Fruit fly (Drosophila melanogaster) whole organism, embryonic: ENCODE results near the gene Sema5c.

Experiments
- Atf6 ChIP-seq: fragments of 200-800 bp; sonication (Bioruptor generic); IDR thresholded peaks from 2 replicates; pipeline ENCODE4 v1.3.6; 2022; ENCODE audit warnings: missing biosample characterization, missing genetic modification characterization
- BEAF-32 ChIP-seq: fragments of 200-800 bp; sonication (Bioruptor generic); optimal IDR thresholded peaks from 3 replicates; lab custom pipeline; 2017; ENCODE audit warnings: missing biosample characterization, missing genetic modification characterization, mild to moderate bottlenecking, moderate library complexity, missing genetic modification reagents
- Bdp1 ChIP-seq: fragments of 200-800 bp; sonication (Bioruptor generic); optimal IDR thresholded peaks from 3 replicates; lab custom pipeline; 2016; ENCODE audit warnings: missing biosample characterization, missing genetic modification characterization
- Blimp-1 ChIP-seq: fragments of 200-800 bp; sonication (Bioruptor generic); optimal IDR thresholded peaks from 3 replicates; lab custom pipeline; 2018; ENCODE audit warnings: missing biosample characterization, missing genetic modification characterization, mild to moderate bottlenecking, moderate library complexity, missing genetic modification reagents
- CG10321 ChIP-seq: fragments of 200-800 bp; sonication (Bioruptor generic); IDR thresholded peaks from 2 replicates; pipeline ENCODE4 v1.3.6; 2022; ENCODE audit warnings: missing biosample characterization, missing genetic modification characterization
- CG10462 ChIP-seq: fragments of 200-800 bp; sonication (Bioruptor generic); optimal IDR thresholded peaks from 2 replicates; lab custom pipeline; 2016; ENCODE audit warnings: missing biosample characterization, missing genetic modification characterization
- CG11504 ChIP-seq: fragments of 200-800 bp; sonication (Bioruptor generic); optimal IDR thresholded peaks from 3 replicates; lab custom pipeline; 2019; ENCODE audit warnings: missing biosample characterization, mild to moderate bottlenecking, missing genetic modification characterization, moderate library complexity
- CG11723 ChIP-seq: fragments of 200-800 bp; sonication (Bioruptor generic); optimal IDR thresholded peaks from 2 replicates; lab custom pipeline; 2017; ENCODE audit warnings: missing biosample characterization, mild to moderate bottlenecking, missing genetic modification characterization
- CG12155 ChIP-seq: fragments of 200-800 bp; sonication (Bioruptor generic); optimal IDR thresholded peaks from 3 replicates; lab custom pipeline; 2016; ENCODE audit warnings: missing biosample characterization, missing genetic modification characterization
- CG12299 ChIP-seq: fragments of 200-800 bp; sonication (Bioruptor generic); optimal IDR thresholded peaks from 2 replicates; lab custom pipeline; 2018; ENCODE audit warnings: missing biosample characterization, mild to moderate bottlenecking, missing genetic modification characterization
- CG13424 ChIP-seq: fragments of 200-800 bp; sonication (Bioruptor generic); optimal IDR thresholded peaks from 2 replicates; lab custom pipeline; 2019; ENCODE audit warnings: missing biosample characterization, mild to moderate bottlenecking, missing genetic modification characterization, moderate library complexity
- CG15269 ChIP-seq: fragments of 200-800 bp; sonication (Bioruptor generic); optimal IDR thresholded peaks from 2 replicates; lab custom pipeline; 2018; ENCODE audit warnings: missing biosample characterization, mild to moderate bottlenecking, missing genetic modification characterization, moderate library complexity
- CG17612 ChIP-seq: fragments of 200-800 bp; sonication (Bioruptor generic); IDR thresholded peaks from 2 replicates; pipeline ENCODE4 v1.3.6; 2022; ENCODE audit warnings: missing biosample characterization, missing genetic modification characterization
- CG17802 ChIP-seq: fragments of 200-800 bp; sonication (Bioruptor generic); optimal IDR thresholded peaks from 2 replicates; lab custom pipeline; 2018; ENCODE audit warnings: missing biosample characterization, mild to moderate bottlenecking, missing genetic modification characterization, moderate library complexity
- CG17912 ChIP-seq: fragments of 200-800 bp; sonication (Bioruptor generic); optimal IDR thresholded peaks from 2 replicates; lab custom pipeline; 2018; ENCODE audit warnings: missing biosample characterization, mild to moderate bottlenecking, missing genetic modification characterization
- CG18599 ChIP-seq: fragments of 200-800 bp; sonication (Bioruptor generic); optimal IDR thresholded peaks from 3 replicates; lab custom pipeline; 2017; ENCODE audit warnings: missing biosample characterization, missing genetic modification characterization, mild to moderate bottlenecking, moderate library complexity, missing genetic modification reagents
- CG3726 ChIP-seq: fragments of 200-800 bp; sonication (Bioruptor generic); IDR thresholded peaks from 3 replicates; pipeline ENCODE4, ENCODE4 v1.3.6; 2022; ENCODE audit warnings: missing biosample characterization, missing genetic modification characterization
- CG4617 ChIP-seq: fragments of 200-800 bp; sonication (Bioruptor generic); optimal IDR thresholded peaks from 3 replicates; lab custom pipeline; 2016; ENCODE audit warnings: missing biosample characterization, missing genetic modification characterization, borderline replicate concordance
- CG6654 ChIP-seq: fragments of 200-800 bp; sonication (Bioruptor generic); optimal IDR thresholded peaks from 2 replicates; lab custom pipeline; 2017; ENCODE audit warnings: missing biosample characterization, mild to moderate bottlenecking, missing genetic modification characterization
- CG6854 ChIP-seq: fragments of 200-800 bp; sonication (Bioruptor generic); optimal IDR thresholded peaks from 3 replicates; lab custom pipeline; 2017; ENCODE audit warnings: missing biosample characterization, mild to moderate bottlenecking, missing genetic modification characterization
- CG9437 ChIP-seq: fragments of 200-800 bp; sonication (Bioruptor generic); optimal IDR thresholded peaks from 2 replicates; lab custom pipeline; 2018; ENCODE audit warnings: missing biosample characterization, mild to moderate bottlenecking, missing genetic modification characterization
- CTCF ChIP-seq: fragments of 200-800 bp; sonication (Bioruptor generic); optimal IDR thresholded peaks from 2 replicates; lab custom pipeline; 2017; ENCODE audit warnings: missing biosample characterization, mild to moderate bottlenecking, missing genetic modification characterization, moderate library complexity
- Camta ChIP-seq: fragments of 200-800 bp; sonication (Bioruptor generic); optimal IDR thresholded peaks from 2 replicates; lab custom pipeline; 2016; ENCODE audit warnings: missing biosample characterization, missing genetic modification characterization
- Dip3 ChIP-seq: fragments of 200-800 bp; sonication (Bioruptor generic); optimal IDR thresholded peaks from 3 replicates; lab custom pipeline; 2016; ENCODE audit warnings: missing biosample characterization, missing genetic modification characterization
- Gug ChIP-seq: fragments of 200-800 bp; sonication (Bioruptor generic); IDR thresholded peaks from 4 replicates; pipeline ENCODE4 v1.3.6; 2022; ENCODE audit warnings: missing biosample characterization, missing genetic modification characterization
- HmgZ ChIP-seq: fragments of 200-800 bp; sonication (Bioruptor generic); optimal IDR thresholded peaks from 2 replicates; lab custom pipeline; 2018; ENCODE audit warnings: missing biosample characterization, mild to moderate bottlenecking, missing genetic modification characterization
- Hr78 ChIP-seq, 2 experiments: fragments of 200-800 bp in 1 of 2; fragments of >200 bp in 1 of 2; sonication (Bioruptor generic) in 1 of 2; optimal IDR thresholded peaks; 2 replicates each; lab custom pipeline; 2017 to 2019; ENCODE audit warnings: missing biosample characterization in 2 of 2, missing genetic modification characterization in 2 of 2, mild to moderate bottlenecking in 1 of 2, moderate library complexity in 1 of 2
- Lim3 ChIP-seq: fragments of 200-800 bp; sonication (Bioruptor generic); IDR thresholded peaks from 2 replicates; pipeline ENCODE4 v1.3.6; 2022; ENCODE audit warnings: missing biosample characterization, missing genetic modification characterization
- Mad ChIP-seq: fragments of 200-800 bp; sonication (Bioruptor generic); optimal IDR thresholded peaks from 2 replicates; lab custom pipeline; 2016; ENCODE audit warnings: missing biosample characterization, missing genetic modification characterization
- Meics ChIP-seq: fragments of 200-800 bp; sonication (Bioruptor generic); optimal IDR thresholded peaks from 2 replicates; lab custom pipeline; 2017; ENCODE audit warnings: missing biosample characterization, mild to moderate bottlenecking, missing genetic modification characterization
- Nf-YC ChIP-seq: fragments of 200-800 bp; optimal IDR thresholded peaks from 3 replicates; lab custom pipeline; 2019; ENCODE audit warnings: missing biosample characterization, mild to moderate bottlenecking, missing genetic modification characterization, moderate library complexity
- Rx ChIP-seq: fragments of 200-800 bp; sonication (Bioruptor generic); IDR thresholded peaks from 2 replicates; pipeline ENCODE4 v1.3.6; 2022; ENCODE audit warnings: missing biosample characterization, missing genetic modification characterization
- Taf1 ChIP-seq: fragments of 200-800 bp; sonication (Bioruptor generic); IDR thresholded peaks from 2 replicates; pipeline ENCODE4 v1.3.6; 2022; ENCODE audit warnings: missing biosample characterization, missing genetic modification characterization
- Tbp ChIP-seq: fragments of >200 bp; optimal IDR thresholded peaks from 2 replicates; lab custom pipeline; 2018; ENCODE audit warnings: missing biosample characterization, missing genetic modification characterization
- Trl ChIP-seq, 3 experiments: fragments of >200 bp in 2 of 3; fragments of 200-800 bp in 1 of 3; sonication (Bioruptor generic) in 1 of 3; optimal IDR thresholded peaks; 2 replicates in 1 of 3; 3 replicates in 2 of 3; lab custom pipeline; 2016 to 2017; ENCODE audit warnings: missing biosample characterization in 1 of 3, missing genetic modification characterization in 1 of 3
- Usf ChIP-seq: fragments of 200-800 bp; sonication (Bioruptor generic); optimal IDR thresholded peaks from 2 replicates; lab custom pipeline; 2017; ENCODE audit warnings: missing genotype, missing biosample characterization, missing genetic modification characterization
- amos ChIP-seq: fragments of 200-800 bp; sonication (Bioruptor generic); IDR thresholded peaks from 2 replicates; pipeline ENCODE4 v1.3.6; 2022; ENCODE audit warnings: missing biosample characterization, missing genetic modification characterization; ENCODE audit not compliant: partially characterized antibody
- bcd ChIP-seq: fragments of 200-800 bp; sonication (Bioruptor generic); optimal IDR thresholded peaks from 2 replicates; lab custom pipeline; 2017; ENCODE audit warnings: missing biosample characterization, mild to moderate bottlenecking, missing genetic modification characterization
- cg ChIP-seq: fragments of 200-800 bp; sonication (Bioruptor generic); optimal IDR thresholded peaks from 3 replicates; lab custom pipeline; 2019; ENCODE audit warnings: missing biosample characterization, mild to moderate bottlenecking, missing genetic modification characterization, moderate library complexity
- dm ChIP-seq: fragments of 200-800 bp; sonication (Bioruptor generic); optimal IDR thresholded peaks from 3 replicates; lab custom pipeline; 2016; ENCODE audit warnings: missing biosample characterization, missing genetic modification characterization
- dmrt11E ChIP-seq: fragments of 200-800 bp; sonication (Bioruptor generic); optimal IDR thresholded peaks from 3 replicates; lab custom pipeline; 2018; ENCODE audit warnings: missing biosample characterization, mild to moderate bottlenecking, missing genetic modification characterization, moderate library complexity
- dysf ChIP-seq: fragments of 200-800 bp; sonication (Bioruptor generic); IDR thresholded peaks from 3 replicates; pipeline ENCODE4 v1.3.6; 2022; ENCODE audit warnings: missing biosample characterization, missing genetic modification characterization
- fd64A ChIP-seq: fragments of 200-800 bp; sonication (Bioruptor generic); optimal IDR thresholded peaks from 3 replicates; lab custom pipeline; 2018; ENCODE audit warnings: missing biosample characterization, mild to moderate bottlenecking, missing genetic modification characterization
- gsb-n ChIP-seq: fragments of 200-800 bp; sonication (Bioruptor generic); optimal IDR thresholded peaks from 3 replicates; lab custom pipeline; 2018; ENCODE audit warnings: missing biosample characterization, mild to moderate bottlenecking, missing genetic modification characterization
- insv ChIP-seq, 2 experiments: fragments of 200-800 bp; sonication (Bioruptor generic); optimal IDR thresholded peaks; 3 replicates each; lab custom pipeline; 2016 to 2018; ENCODE audit warnings: missing biosample characterization in 2 of 2, missing genetic modification characterization in 2 of 2
- jigr1 ChIP-seq: fragments of 200-800 bp; sonication (Bioruptor generic); IDR thresholded peaks from 3 replicates; pipeline ENCODE4 v1.3.6; 2022; ENCODE audit warnings: missing biosample characterization, missing genetic modification characterization
- jumu ChIP-seq: fragments of 200-800 bp; sonication (Bioruptor generic); optimal IDR thresholded peaks from 3 replicates; lab custom pipeline; 2016; ENCODE audit warnings: missing biosample characterization, missing genetic modification characterization
- lilli ChIP-seq: fragments of 200-800 bp; sonication (Bioruptor generic); optimal IDR thresholded peaks from 3 replicates; lab custom pipeline; 2016; ENCODE audit warnings: missing biosample characterization, missing genetic modification characterization
- slou ChIP-seq: fragments of 200-800 bp; sonication (Bioruptor generic); optimal IDR thresholded peaks from 3 replicates; lab custom pipeline; 2016; ENCODE audit warnings: missing biosample characterization, missing genetic modification characterization
- tx ChIP-seq: fragments of 200-800 bp; sonication (Bioruptor generic); optimal IDR thresholded peaks from 2 replicates; lab custom pipeline; 2016; ENCODE audit warnings: missing biosample characterization, missing genetic modification characterization
- yki ChIP-seq: fragments of >200 bp; optimal IDR thresholded peaks from 3 replicates; lab custom pipeline; 2018
- zfh1 ChIP-seq: fragments of 200-800 bp; sonication (Bioruptor generic); IDR thresholded peaks from 3 replicates; pipeline ENCODE4 v1.3.6; 2022; ENCODE audit warnings: missing biosample characterization, missing genetic modification characterization

Gene Sema5c

dm6 chr3L:12083861-12084260 is 2.2 kb upstream of the Sema5c start (continued):
- TF ChIP-seq Usf (GFP tag; lab: Kevin White, UChicago): no peak
- TF ChIP-seq amos (GFP tag; lab: Robert Waterston, UW): no peak
- no peak for TF ChIP-seq Dip3 (GFP tag; lab: Kevin White, UChicago)
- TF ChIP-seq CG6854 (GFP tag; lab: Kevin White, UChicago): peak; percentile 66
- TF ChIP-seq CG11504 (tag; lab: Kevin White, UChicago): peak; percentile 49
- no peak for TF ChIP-seq CG4617 (GFP tag; lab: Kevin White, UChicago)
- no peak for TF ChIP-seq CG12155 (GFP tag; lab: Kevin White, UChicago)
- peak in 1 of 2 experiments; percentile 8 for TF ChIP-seq insv (GFP tag; optimal IDR thresholded peaks at IDR 0.05; lab: Kevin White, UChicago)
- TF ChIP-seq jumu (GFP tag; lab: Kevin White, UChicago): no peak
- TF ChIP-seq Taf1 (GFP tag; lab: Robert Waterston, UW): no peak
- TF ChIP-seq Nf-YC (tag; lab: Kevin White, UChicago): no peak
- TF ChIP-seq Atf6: no peak
- TF ChIP-seq Bdp1: peak; percentile 3
- no peak for TF ChIP-seq Mad (GFP tag; lab: Kevin White, UChicago)
- TF ChIP-seq CG15269: peak; percentile 15
- TF ChIP-seq jigr1 (GFP tag; lab: Robert Waterston, UW): no peak
- TF ChIP-seq Lim3 (GFP tag; lab: Robert Waterston, UW): no peak
- TF ChIP-seq Hr78 (GFP tag; optimal IDR thresholded peaks at IDR 0.05; lab: Kevin White, UChicago): no peak
- no peak for TF ChIP-seq BEAF-32
- peak; percentile 65 for TF ChIP-seq Blimp-1 (GFP tag; lab: Kevin White, UChicago)
- TF ChIP-seq Camta (GFP tag; lab: Kevin White, UChicago): no peak
- peak; percentile 20 for TF ChIP-seq bcd
- peak; percentile 75 for TF ChIP-seq dmrt11E (tag; lab: Kevin White, UChicago)
- peak; percentile 72 for TF ChIP-seq CG17912 (GFP tag; lab: Kevin White, UChicago)
- no peak for TF ChIP-seq CG17612 (GFP tag; lab: Robert Waterston, UW)
- peak; percentile 0 for TF ChIP-seq CG6654
- TF ChIP-seq Trl (optimal IDR thresholded peaks at IDR 0.05; lab: Kevin White, UChicago): no peak
- peak; percentile 23 for TF ChIP-seq Trl (GFP tag; optimal IDR thresholded peaks at IDR 0.05; lab: Kevin White, UChicago)
- peak; percentile 51 for TF ChIP-seq CG12299 (tag; lab: Kevin White, UChicago)
- TF ChIP-seq lilli (GFP tag; lab: Kevin White, UChicago): no peak
- peak; percentile 50 for TF ChIP-seq CTCF (GFP tag; lab: Kevin White, UChicago)
- peak; percentile 63 for TF ChIP-seq CG11723 (GFP tag; lab: Kevin White, UChicago)
- no peak for TF ChIP-seq dm (GFP tag; lab: Kevin White, UChicago)
- TF ChIP-seq cg (GFP tag; lab: Kevin White, UChicago): no peak
- TF ChIP-seq CG9437 (GFP tag; lab: Kevin White, UChicago): peak; percentile 7
- no peak for TF ChIP-seq CG3726 (GFP tag; lab: Robert Waterston, UW)
- peak; percentile 55 for TF ChIP-seq CG13424
- TF ChIP-seq fd64A (GFP tag; lab: Kevin White, UChicago): peak; percentile 79
- peak; percentile 16 for TF ChIP-seq Meics (GFP tag; lab: Kevin White, UChicago)
- TF ChIP-seq CG17802 (tag; lab: Kevin White, UChicago): no peak
- no peak for TF ChIP-seq CG10462 (GFP tag; lab: Kevin White, UChicago)
- no peak for TF ChIP-seq CG10321
- peak; percentile 67 for TF ChIP-seq CG18599 (GFP tag; lab: Kevin White, UChicago)
- 0 out of 3 replicates have a peak, but pooled peaks have one; percentile 23 for TF ChIP-seq zfh1
- peak; percentile 66 for TF ChIP-seq gsb-n (tag; lab: Kevin White, UChicago)
- TF ChIP-seq slou (GFP tag; lab: Kevin White, UChicago): no peak
- no peak for TF ChIP-seq Gug (GFP tag; lab: Robert Waterston, UW)
- TF ChIP-seq Tbp (GFP tag; lab: Kevin White, UChicago): no peak
- no peak for TF ChIP-seq tx (GFP tag; lab: Kevin White, UChicago)
- no peak for TF ChIP-seq dysf (GFP tag; lab: Robert Waterston, UW)
- no peak for TF ChIP-seq yki
- no peak for TF ChIP-seq Rx (GFP tag; lab: Robert Waterston, UW)
- TF ChIP-seq HmgZ: no peak
